Fruit fly (Drosophila melanogaster): ENCODE results near the gene CG32249.

CG32249 gene

dm6 chr3L:4446273-4446672, 23.5 kb upstream of the CG32249 start, which contains the start of gene CG12607:
Gene CG12607, plus strand, starts transcription at chr3L:4446573.
- TF ChIP-seq tap (tag; optimal IDR thresholded peaks at IDR 0.05) (no peak), knrl (GFP tag; IDR thresholded peaks at IDR 0.05; ENCODE audit: partially characterized antibody) (no peak), chinmo (GFP tag; IDR thresholded peaks at IDR 0.05; ENCODE audit: partially characterized antibody) (0 out of 4 replicates have a peak, but pooled peaks have one; percentile 23), CG13894 (tag; optimal IDR thresholded peaks at IDR 0.05) (peak; percentile 18), abd-A (tag; optimal IDR thresholded peaks at IDR 0.05) (peak; percentile 34)

- TF ChIP-seq CG16779 (GFP tag; IDR thresholded peaks at IDR 0.05) (0 out of 2 replicates have a peak, but pooled peaks have one; percentile 11), Med (GFP tag) (peak; percentile 74), tna (GFP tag; IDR thresholded peaks at IDR 0.05; ENCODE audit: partially characterized antibody) (no peak), tio (GFP tag; optimal IDR thresholded peaks at IDR 0.05) (no peak), CG11456 (GFP tag; IDR thresholded peaks at IDR 0.05) (0 out of 3 replicates have a peak, but pooled peaks have one; percentile 60), Ets65A (GFP tag) (peak; percentile 45), CG32532 (GFP tag; IDR thresholded peaks at IDR 0.05) (0 out of 2 replicates have a peak, but pooled peaks have one; percentile 30), tup (GFP tag; optimal IDR thresholded peaks at IDR 0.05) (no peak), al (GFP tag; IDR thresholded peaks at IDR 0.05) (0 out of 2 replicates have a peak, but pooled peaks have one; percentile 11)
Measured at dm6 chr3L:4447229-4447628, 22.6 kb upstream of the CG32249 start.

- no peak for TF ChIP-seq HmgZ (tag; optimal IDR thresholded peaks at IDR 0.05)
- no peak for TF ChIP-seq Taf1 (GFP tag; IDR thresholded peaks at IDR 0.05)
- TF ChIP-seq pita (GFP tag; optimal IDR thresholded peaks at IDR 0.05) = no peak
- peak; percentile 9 for TF ChIP-seq sens (GFP tag)
- TF ChIP-seq gce (GFP tag; IDR thresholded peaks at IDR 0.05) = no peak
- TF ChIP-seq z (GFP tag; IDR thresholded peaks at IDR 0.05) = no peak
- TF ChIP-seq CG13894 (tag; optimal IDR thresholded peaks at IDR 0.05) = peak; percentile 59
Measured at dm6 chr3L:4458063-4458462, 11.7 kb upstream of the CG32249 start, which contains the start of gene CG11345. Gene CG11345, minus strand, starts transcription at chr3L:4458163.

dm6 chr3L:4460307-4461088, 9.3 kb upstream of the CG32249 start, which contains the start of gene CG15022:
Gene CG15022, minus strand, starts transcription at chr3L:4460317.
- TF ChIP-seq CG16815 (GFP tag; optimal IDR thresholded peaks at IDR 0.05) = no peak
- no peak for TF ChIP-seq CG8944 (GFP tag; optimal IDR thresholded peaks at IDR 0.05)
- no peak for TF ChIP-seq Lhr (GFP tag; optimal IDR thresholded peaks at IDR 0.05)
- TF ChIP-seq gce (GFP tag; IDR thresholded peaks at IDR 0.05) = no peak
- TF ChIP-seq Vsx1 (GFP tag; optimal IDR thresholded peaks at IDR 0.05) = peak; percentile 38
- TF ChIP-seq Hr39 (optimal IDR thresholded peaks at IDR 0.05) = peak; percentile 66
- no peak for TF ChIP-seq al (GFP tag; IDR thresholded peaks at IDR 0.05)
- TF ChIP-seq gem (tag; optimal IDR thresholded peaks at IDR 0.05) = no peak
- peak; percentile 87 for TF ChIP-seq Awh (GFP tag; IDR thresholded peaks at IDR 0.05)
- TF ChIP-seq crol (GFP tag; IDR thresholded peaks at IDR 0.05) = peak; percentile 49; the same call in 1 of the 2 replicates
- no peak for TF ChIP-seq Nf-YB (GFP tag; optimal IDR thresholded peaks at IDR 0.05)
- no peak for TF ChIP-seq tup (GFP tag; optimal IDR thresholded peaks at IDR 0.05)
- TF ChIP-seq CG12769 (tag; optimal IDR thresholded peaks at IDR 0.05) = peak; percentile 65
- no peak for TF ChIP-seq CG11560 (tag; IDR thresholded peaks at IDR 0.05)
- no peak for TF ChIP-seq HLH3B (GFP tag; IDR thresholded peaks at IDR 0.05)
- TF ChIP-seq CG13775 (GFP tag; optimal IDR thresholded peaks at IDR 0.05) = no peak
- 0 out of 3 replicates have a peak, but pooled peaks have one; percentile 12 for TF ChIP-seq CG11456 (GFP tag; IDR thresholded peaks at IDR 0.05)
- peak; percentile 55 for TF ChIP-seq pros (GFP tag; optimal IDR thresholded peaks at IDR 0.05)
- TF ChIP-seq sr (GFP tag; IDR thresholded peaks at IDR 0.05) = peak; percentile 58; the same call in 1 of the 3 replicates
- TF ChIP-seq PHDP (tag; optimal IDR thresholded peaks at IDR 0.05) = no peak
- no peak for TF ChIP-seq Dbx (GFP tag; IDR thresholded peaks at IDR 0.05)
- no peak for TF ChIP-seq pho (GFP tag; optimal IDR thresholded peaks at IDR 0.05)
- TF ChIP-seq Hr78 (GFP tag; optimal IDR thresholded peaks at IDR 0.05) = peak in 1 of 2 experiments; percentile 34
- peak; percentile 21 for TF ChIP-seq abd-A (tag; optimal IDR thresholded peaks at IDR 0.05)
- peak; percentile 38 for TF ChIP-seq sd (tag; optimal IDR thresholded peaks at IDR 0.05)
- peak; percentile 79 for TF ChIP-seq vvl (GFP tag; IDR thresholded peaks at IDR 0.05)
- 0 out of 2 replicates have a peak, but pooled peaks have one; percentile 11 for TF ChIP-seq CG17612 (GFP tag; IDR thresholded peaks at IDR 0.05)
- TF ChIP-seq cas (GFP tag; IDR thresholded peaks at IDR 0.05) = no peak
